Fruit fly (Drosophila melanogaster): ENCODE data around the gene Ir94b.

Gene Ir94b

DNA sequence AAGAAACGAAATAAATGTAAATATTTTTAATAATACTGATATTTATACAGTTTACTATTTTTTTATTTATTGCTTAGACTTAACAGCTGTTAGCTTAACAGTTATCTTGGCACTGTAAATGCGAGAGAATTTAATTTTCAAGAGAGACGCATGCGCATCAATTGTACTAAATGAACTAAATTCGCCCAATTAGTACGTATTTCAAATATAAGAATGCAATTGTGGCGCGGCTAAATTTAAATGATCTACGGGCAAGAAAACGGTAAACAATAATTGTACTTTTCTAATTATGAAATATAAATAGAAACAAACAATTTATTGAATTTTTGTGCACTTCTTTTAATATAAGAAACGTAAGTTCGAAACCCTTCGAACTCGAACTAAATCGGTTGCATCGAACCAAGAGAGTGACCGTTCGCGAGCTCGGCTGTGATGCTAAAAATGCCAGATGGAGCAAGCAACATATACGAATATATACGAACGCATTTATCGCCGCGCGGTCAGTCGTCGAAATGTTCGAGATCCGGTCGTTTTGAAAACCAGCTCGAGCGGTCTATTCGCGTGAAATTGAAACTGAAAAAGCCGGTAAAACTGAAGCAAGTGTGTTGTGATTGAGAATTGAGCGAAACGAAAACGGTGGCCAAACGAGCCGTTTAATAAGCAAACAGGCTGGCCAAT lies 16.4 kb upstream of the Ir94b start, which contains the start of gene SKIP (continued):
- TF ChIP-seq unpg (GFP tag; optimal IDR thresholded peaks at IDR 0.05), result peak; percentile 39
- peak; percentile 52 for TF ChIP-seq CG5245 (GFP tag; optimal IDR thresholded peaks at IDR 0.05)
- no peak for TF ChIP-seq eve (GFP tag; optimal IDR thresholded peaks at IDR 0.05)
- TF ChIP-seq ac (GFP tag; optimal IDR thresholded peaks at IDR 0.05), result no peak
- peak; percentile 45 for TF ChIP-seq scrt (GFP tag; optimal IDR thresholded peaks at IDR 0.05)
- TF ChIP-seq Gsc (GFP tag; IDR thresholded peaks at IDR 0.05), result no peak
- TF ChIP-seq cwo (GFP tag; optimal IDR thresholded peaks at IDR 0.05), result no peak
- 0 out of 2 replicates have a peak, but pooled peaks have one; percentile 11 for TF ChIP-seq bowl (GFP tag; IDR thresholded peaks at IDR 0.05)
- no peak for TF ChIP-seq ttk (GFP tag; IDR thresholded peaks at IDR 0.05)
- TF ChIP-seq dati (GFP tag; IDR thresholded peaks at IDR 0.05), result no peak
- no peak for TF ChIP-seq nom (GFP tag; optimal IDR thresholded peaks at IDR 0.05)
- TF ChIP-seq fd64A (GFP tag; optimal IDR thresholded peaks at IDR 0.05), result peak; percentile 40
- TF ChIP-seq CG9727 (GFP tag; optimal IDR thresholded peaks at IDR 0.05), result peak; percentile 26
- no peak for TF ChIP-seq Kr (GFP tag; optimal IDR thresholded peaks at IDR 0.05)
- peak; percentile 17 for TF ChIP-seq CG10979 (tag; optimal IDR thresholded peaks at IDR 0.05)
- peak; percentile 74; the same call in 2 of the 3 replicates for TF ChIP-seq CG2199 (GFP tag; IDR thresholded peaks at IDR 0.05)
- peak; percentile 8 for TF ChIP-seq eyg (GFP tag; optimal IDR thresholded peaks at IDR 0.05)
- no peak for TF ChIP-seq H15 (GFP tag; IDR thresholded peaks at IDR 0.05)
- TF ChIP-seq Dip2 (GFP tag; IDR thresholded peaks at IDR 0.05), result no peak
- peak; percentile 14 for TF ChIP-seq dmrt99B (tag; optimal IDR thresholded peaks at IDR 0.05)
- TF ChIP-seq CG17802 (tag; optimal IDR thresholded peaks at IDR 0.05), result no peak
- TF ChIP-seq tin (GFP tag; optimal IDR thresholded peaks at IDR 0.05), result no peak
- TF ChIP-seq CoRest (tag; optimal IDR thresholded peaks at IDR 0.05), result no peak
- peak; percentile 11 for TF ChIP-seq Sin3A (optimal IDR thresholded peaks at IDR 0.05)
- peak; percentile 29 for TF ChIP-seq MTF-1 (GFP tag; optimal IDR thresholded peaks at IDR 0.05; ENCODE audit: borderline replicate concordance)
- TF ChIP-seq jumu (GFP tag; optimal IDR thresholded peaks at IDR 0.05), result no peak
- no peak for TF ChIP-seq CG4328 (GFP tag; optimal IDR thresholded peaks at IDR 0.05)
- peak in 1 of 2 experiments; percentile 2 for TF ChIP-seq Eip74EF (GFP tag; optimal IDR thresholded peaks at IDR 0.05)
- TF ChIP-seq CG32772 (GFP tag; IDR thresholded peaks at IDR 0.05), result no peak
- peak; percentile 59; the same call in 1 of the 2 replicates for TF ChIP-seq ato (GFP tag; IDR thresholded peaks at IDR 0.05; ENCODE audit: partially characterized antibody)
- peak in 1 of 2 experiments; percentile 25 for TF ChIP-seq dpn (GFP tag; optimal IDR thresholded peaks at IDR 0.05)
- peak; percentile 8 for TF ChIP-seq bab2 (GFP tag; optimal IDR thresholded peaks at IDR 0.05)
- peak; percentile 27 for TF ChIP-seq CG1233 (GFP tag; optimal IDR thresholded peaks at IDR 0.05)
- TF ChIP-seq ftz-f1 (GFP tag; optimal IDR thresholded peaks at IDR 0.05), result peak; percentile 22
- TF ChIP-seq bsh (GFP tag; optimal IDR thresholded peaks at IDR 0.05), result peak in 1 of 2 experiments; percentile 29
- no peak for TF ChIP-seq CG11695 (GFP tag; IDR thresholded peaks at IDR 0.05)
- TF ChIP-seq CG4617 (GFP tag; optimal IDR thresholded peaks at IDR 0.05; ENCODE audit: borderline replicate concordance), result no peak
- peak; percentile 35 for TF ChIP-seq Ets65A (GFP tag)
- no peak for TF ChIP-seq NfI (GFP tag; optimal IDR thresholded peaks at IDR 0.05)
- no peak for TF ChIP-seq HmgZ (tag; optimal IDR thresholded peaks at IDR 0.05)
- TF ChIP-seq CG15479 (GFP tag; optimal IDR thresholded peaks at IDR 0.05), result no peak
- no peak for TF ChIP-seq slou (GFP tag; optimal IDR thresholded peaks at IDR 0.05)
- peak; percentile 42 for TF ChIP-seq trem (tag; optimal IDR thresholded peaks at IDR 0.05)
- TF ChIP-seq slp2 (GFP tag; optimal IDR thresholded peaks at IDR 0.05), result no peak
- no peak for TF ChIP-seq D19B (GFP tag; optimal IDR thresholded peaks at IDR 0.05)
- TF ChIP-seq Rfx (GFP tag; IDR thresholded peaks at IDR 0.05), result peak; percentile 61; the same call in 1 of the 2 replicates
- no peak for TF ChIP-seq CG6791 (GFP tag; IDR thresholded peaks at IDR 0.05; ENCODE audit: partially characterized antibody)
- TF ChIP-seq Ada2b (GFP tag; IDR thresholded peaks at IDR 0.05), result no peak
- no peak for TF ChIP-seq CG6254 (GFP tag; optimal IDR thresholded peaks at IDR 0.05)

Data from whole organism, embryonic.